Worm (Caenorhabditis elegans) whole organism, L1 larva: ENCODE measurements around the gene F01D5.2.
A peak's percentile ranks its signal among the peaks of the same experiment; 100 is the strongest.

Experiments used
- C04F5.9 ChIP-seq: sonication (generic microtip); optimal IDR thresholded peaks from 2 replicates; lab custom pipeline; 2016; ENCODE audit warnings: missing genetic modification characterization, missing compliant biosample characterization
- C34B4.2 ChIP-seq: sonication (generic microtip); optimal IDR thresholded peaks from 2 replicates; lab custom pipeline; 2017; ENCODE audit warnings: mild to moderate bottlenecking, missing genetic modification characterization, missing compliant biosample characterization
- Y116A8C.19 ChIP-seq: sonication (generic microtip); optimal IDR thresholded peaks from 2 replicates; lab custom pipeline; 2016; ENCODE audit warnings: missing compliant biosample characterization, missing genetic modification characterization, borderline replicate concordance
- alr-1 ChIP-seq: fragments of 200-800 bp; sonication (Bioruptor generic); optimal IDR thresholded peaks from 2 replicates; lab custom pipeline; 2018; ENCODE audit warnings: borderline replicate concordance, mild to moderate bottlenecking, missing genetic modification characterization, missing compliant biosample characterization
- ama-1 ChIP-seq: fragments of 150-350 bp; optimal IDR thresholded peaks from 2 replicates; lab custom pipeline; 2014
- blmp-1 ChIP-seq: fragments of 150-350 bp; optimal IDR thresholded peaks from 2 replicates; lab custom pipeline; 2014; ENCODE audit warnings: missing biosample characterization, missing genetic modification characterization
- ceh-63 ChIP-seq: fragments of 200-800 bp; sonication (Bioruptor generic); optimal IDR thresholded peaks from 2 replicates; lab custom pipeline; 2018; ENCODE audit warnings: mild to moderate bottlenecking, missing genetic modification characterization, missing compliant biosample characterization
- ceh-8 ChIP-seq: fragments of 200-800 bp; sonication (Bioruptor generic); optimal IDR thresholded peaks from 2 replicates; lab custom pipeline; 2018; ENCODE audit warnings: mild to moderate bottlenecking, missing genetic modification characterization, moderate library complexity, missing compliant biosample characterization
- ceh-82 ChIP-seq, 3 experiments: fragments of 150-350 bp in 1 of 3; sonication (generic microtip) in 2 of 3; optimal IDR thresholded peaks; 2 replicates each; lab custom pipeline; 2014 to 2017; ENCODE audit warnings: missing biosample characterization in 3 of 3, missing genetic modification characterization in 3 of 3
- ceh-88 ChIP-seq: fragments of 200-800 bp; sonication (Bioruptor generic); IDR thresholded peaks from 2 replicates; pipeline ENCODE4 v1.3.6; 2022; ENCODE audit warnings: missing genetic modification characterization, missing compliant biosample characterization
- ceh-90 ChIP-seq: sonication (generic microtip); optimal IDR thresholded peaks from 2 replicates; lab custom pipeline; 2016; ENCODE audit warnings: missing genetic modification characterization, missing compliant biosample characterization
- dpl-1 ChIP-seq, 3 experiments: fragments of 150-350 bp in 2 of 3; sonication (generic microtip) in 1 of 3; optimal IDR thresholded peaks; 2 replicates each; lab custom pipeline; 2014 to 2017; ENCODE audit warnings: missing biosample characterization in 3 of 3, missing genetic modification characterization in 3 of 3, missing genetic modification reagents in 3 of 3
- efl-1 ChIP-seq, 4 experiments: fragments of 150-350 bp; optimal IDR thresholded peaks in 3 of 4; peaks in 1 of 4; 1 replicate in 1 of 4; 2 replicates in 3 of 4; lab custom pipeline; 2014; ENCODE audit warnings: missing biosample characterization in 2 of 4, missing genetic modification characterization in 2 of 4, missing genetic modification reagents in 2 of 4
- efl-3 ChIP-seq: fragments of 200-800 bp; sonication (Bioruptor generic); optimal IDR thresholded peaks from 2 replicates; lab custom pipeline; 2018; ENCODE audit warnings: mild to moderate bottlenecking, missing genetic modification characterization, missing compliant biosample characterization
- egl-13 ChIP-seq: sonication (generic microtip); optimal IDR thresholded peaks from 2 replicates; lab custom pipeline; 2016; ENCODE audit warnings: missing genotype, missing genetic modification reagents, missing genetic modification characterization, missing compliant biosample characterization
- elt-2 ChIP-seq: sonication (generic microtip); optimal IDR thresholded peaks from 2 replicates; lab custom pipeline; 2016; ENCODE audit warnings: missing genetic modification characterization, mild to moderate bottlenecking, inconsistent platforms, missing compliant biosample characterization, missing genetic modification reagents
- elt-3 ChIP-seq, 6 experiments: fragments of 150-350 bp in 1 of 6; sonication (generic microtip); optimal IDR thresholded peaks; 2 replicates each; lab custom pipeline; 2017 to 2018; ENCODE audit warnings: missing biosample characterization in 6 of 6, missing genetic modification characterization in 6 of 6, inconsistent platforms in 1 of 6
- fkh-4 ChIP-seq: sonication (generic microtip); optimal IDR thresholded peaks from 2 replicates; lab custom pipeline; 2016; ENCODE audit warnings: missing compliant biosample characterization, missing genetic modification characterization, borderline replicate concordance
- hlh-4 ChIP-seq: sonication (generic microtip); optimal IDR thresholded peaks from 2 replicates; lab custom pipeline; 2016; ENCODE audit warnings: mild to moderate bottlenecking, missing genetic modification characterization, missing compliant biosample characterization
- hpl-2 ChIP-seq: fragments of 150-350 bp; optimal IDR thresholded peaks from 2 replicates; lab custom pipeline; 2014; ENCODE audit warnings: missing biosample characterization, missing genetic modification reagents, missing genetic modification characterization
- irx-1 ChIP-seq: sonication (generic microtip); optimal IDR thresholded peaks from 2 replicates; lab custom pipeline; 2016; ENCODE audit warnings: missing genetic modification characterization, missing compliant biosample characterization
- lin-13 ChIP-seq: fragments of 150-350 bp; optimal IDR thresholded peaks from 2 replicates; lab custom pipeline; 2014; ENCODE audit warnings: missing biosample characterization, missing genetic modification reagents, missing genetic modification characterization
- lin-14 ChIP-seq: fragments of 200-800 bp; sonication (Bioruptor generic); optimal IDR thresholded peaks from 2 replicates; lab custom pipeline; 2018; ENCODE audit warnings: mild to moderate bottlenecking, missing genetic modification characterization, moderate library complexity, missing compliant biosample characterization
- lin-35 ChIP-seq, 2 experiments: fragments of 150-350 bp; optimal IDR thresholded peaks; 2 replicates each; lab custom pipeline; 2014; ENCODE audit warnings: missing biosample characterization in 2 of 2, missing genetic modification characterization in 2 of 2, missing genetic modification reagents in 2 of 2
- lsy-2 ChIP-seq, 2 experiments: fragments of 150-350 bp; optimal IDR thresholded peaks; 2 replicates each; lab custom pipeline; 2014; ENCODE audit warnings: missing biosample characterization in 2 of 2, missing genetic modification characterization in 2 of 2
- mdl-1 ChIP-seq, 2 experiments: fragments of 150-350 bp; optimal IDR thresholded peaks; 2 replicates each; lab custom pipeline; 2014 to 2017; ENCODE audit warnings: missing biosample characterization in 2 of 2, missing genetic modification characterization in 2 of 2, inconsistent platforms in 1 of 2
- nhr-20 ChIP-seq: sonication (generic microtip); optimal IDR thresholded peaks from 2 replicates; lab custom pipeline; 2016; ENCODE audit warnings: mild to moderate bottlenecking, missing genetic modification characterization, missing compliant biosample characterization
- nhr-237 ChIP-seq: fragments of 150-350 bp; optimal IDR thresholded peaks from 2 replicates; lab custom pipeline; 2014; ENCODE audit warnings: missing biosample characterization, missing genetic modification characterization
- nhr-28 ChIP-seq: fragments of 150-350 bp; optimal IDR thresholded peaks from 2 replicates; lab custom pipeline; 2014; ENCODE audit warnings: missing biosample characterization, missing genetic modification characterization
- nhr-47 ChIP-seq: sonication (generic microtip); optimal IDR thresholded peaks from 2 replicates; lab custom pipeline; 2016; ENCODE audit warnings: mild to moderate bottlenecking, missing genetic modification characterization, moderate library complexity, missing compliant biosample characterization
- nhr-76 ChIP-seq: sonication (generic microtip); optimal IDR thresholded peaks from 2 replicates; lab custom pipeline; 2017; ENCODE audit warnings: missing biosample characterization, missing genetic modification characterization
- nhr-84 ChIP-seq: sonication (generic microtip); optimal IDR thresholded peaks from 2 replicates; lab custom pipeline; 2017; ENCODE audit warnings: missing biosample characterization, missing genetic modification characterization
- nhr-85 ChIP-seq: sonication (generic microtip); peaks from one replicate; lab custom pipeline; 2016; ENCODE audit warnings: missing genetic modification characterization, inconsistent platforms, missing compliant biosample characterization
- pax-3 ChIP-seq: fragments of 200-800 bp; sonication (Bioruptor generic); optimal IDR thresholded peaks from 2 replicates; lab custom pipeline; 2018; ENCODE audit warnings: mild to moderate bottlenecking, missing genetic modification characterization, moderate library complexity, missing compliant biosample characterization
- pqm-1 ChIP-seq: sonication (generic microtip); optimal IDR thresholded peaks from 3 replicates; lab custom pipeline; 2017; ENCODE audit warnings: missing biosample characterization, missing genetic modification characterization
- snu-23 ChIP-seq: sonication (generic microtip); optimal IDR thresholded peaks from 2 replicates; lab custom pipeline; 2016; ENCODE audit warnings: missing genetic modification characterization, missing compliant biosample characterization
- swsn-7 ChIP-seq: sonication (generic microtip); optimal IDR thresholded peaks from 2 replicates; lab custom pipeline; 2016; ENCODE audit warnings: missing genetic modification characterization, missing compliant biosample characterization
- tbx-2 ChIP-seq: sonication (generic microtip); optimal IDR thresholded peaks from 2 replicates; lab custom pipeline; 2016; ENCODE audit warnings: missing genetic modification characterization, missing compliant biosample characterization
- tlp-1 ChIP-seq: fragments of 150-350 bp; optimal IDR thresholded peaks from 2 replicates; lab custom pipeline; 2014; ENCODE audit warnings: missing biosample characterization, missing genetic modification characterization
- unc-86 ChIP-seq: sonication (generic microtip); optimal IDR thresholded peaks from 2 replicates; lab custom pipeline; 2016; ENCODE audit warnings: missing genetic modification characterization, missing compliant biosample characterization
- unc-98 ChIP-seq: fragments of 200-800 bp; sonication (Bioruptor generic); IDR thresholded peaks from 2 replicates; pipeline ENCODE4 v1.3.6; 2022; ENCODE audit warnings: missing genetic modification characterization, missing compliant biosample characterization
- vab-15 ChIP-seq: sonication (generic microtip); optimal IDR thresholded peaks from 2 replicates; lab custom pipeline; 2017; ENCODE audit warnings: missing genotype, mild to moderate bottlenecking, missing genetic modification characterization, missing compliant biosample characterization
- zag-1 ChIP-seq: fragments of 150-350 bp; optimal IDR thresholded peaks from 2 replicates; lab custom pipeline; 2014; ENCODE audit warnings: missing biosample characterization, missing genetic modification characterization
- ztf-4 ChIP-seq: fragments of 150-350 bp; optimal IDR thresholded peaks from 2 replicates; lab custom pipeline; 2014; ENCODE audit warnings: missing biosample characterization, missing genetic modification characterization

Gene F01D5.2

DNA sequence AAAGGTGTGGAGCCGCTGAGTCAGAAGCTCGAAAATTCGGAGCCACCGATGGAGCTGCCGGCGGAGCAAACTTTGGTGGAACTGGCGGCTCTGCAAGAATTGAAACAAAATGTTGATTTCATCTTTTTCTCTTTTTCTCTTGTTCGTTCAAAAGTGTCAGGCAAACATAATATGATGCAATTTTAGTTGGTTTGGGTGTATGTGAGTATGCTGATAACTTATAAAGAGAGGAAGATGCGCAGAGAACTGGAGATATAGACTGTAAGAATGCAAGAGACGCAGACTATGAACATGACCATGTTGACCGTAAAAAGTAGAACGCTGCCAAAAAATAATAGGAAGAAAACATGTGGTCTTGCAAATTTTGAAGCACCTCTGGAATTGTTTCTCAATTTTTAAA is 44.8 kb downstream of the F01D5.2 start (continued):
- TF ChIP-seq swsn-7 (tag; lab: Kevin White, UChicago) (no peak), efl-1 (optimal IDR thresholded peaks at IDR 0.05; lab: Kevin White, UChicago) (peak; percentile 25 to 28), efl-1 (GFP tag; optimal IDR thresholded peaks at IDR 0.05 in 1 of 2; lab: Kevin White, UChicago) (peak in 1 of 2 experiments; percentile 74), nhr-28 (no peak), snu-23 (GFP tag; lab: Kevin White, UChicago) (peak; percentile 38), ceh-82 (tag; optimal IDR thresholded peaks at IDR 0.05; lab: Kevin White, UChicago) (no peak), elt-3 (tag; optimal IDR thresholded peaks at IDR 0.05; lab: Kevin White, UChicago) (peak in 1 of 6 experiments; percentile 39), lin-35 (GFP tag; optimal IDR thresholded peaks at IDR 0.05; lab: Kevin White, UChicago) (peak in 1 of 2 experiments; percentile 44), dpl-1 (GFP tag; optimal IDR thresholded peaks at IDR 0.05; lab: Kevin White, UChicago) (peak in 1 of 3 experiments; percentile 28), lin-13 (GFP tag; lab: Kevin White, UChicago) (no peak), ceh-63 (GFP tag; lab: Kevin White, UChicago) (no peak), lsy-2 (tag; optimal IDR thresholded peaks at IDR 0.05; lab: Kevin White, UChicago) (peak; percentile 16 to 38), Y116A8C.19 (no peak), nhr-84 (tag; lab: Kevin White, UChicago) (no peak), fkh-4 (tag; lab: Kevin White, UChicago) (no peak), vab-15 (tag; lab: Kevin White, UChicago) (no peak), C34B4.2 (no peak), unc-98 (GFP tag; lab: Robert Waterston, UW) (no peak), nhr-20 (peak; percentile 61), ceh-88 (no peak), ama-1 (lab: Kevin White, UChicago) (no peak), pax-3 (no peak), ceh-90 (tag; lab: Kevin White, UChicago) (no peak), ztf-4 (no peak), nhr-237 (no peak), blmp-1 (tag; lab: Kevin White, UChicago) (peak; percentile 3), tbx-2 (tag; lab: Kevin White, UChicago) (peak; percentile 1), nhr-47 (tag; lab: Kevin White, UChicago) (no peak), C04F5.9 (tag; lab: Kevin White, UChicago) (no peak), mdl-1 (tag; optimal IDR thresholded peaks at IDR 0.05; lab: Kevin White, UChicago) (peak in 1 of 2 experiments; percentile 5), elt-2 (tag; lab: Kevin White, UChicago) (peak; percentile 86), pqm-1 (tag; lab: Kevin White, UChicago) (no peak), egl-13 (tag; lab: Kevin White, UChicago) (no peak), unc-86 (tag; lab: Kevin White, UChicago) (no peak), irx-1 (tag; lab: Kevin White, UChicago) (no peak), lin-14 (GFP tag; lab: Kevin White, UChicago) (peak; percentile 83), hpl-2 (GFP tag; lab: Kevin White, UChicago) (no peak), nhr-76 (no peak), ceh-8 (no peak), tlp-1 (tag; lab: Kevin White, UChicago) (no peak), zag-1 (tag; lab: Kevin White, UChicago) (no peak), hlh-4 (tag; lab: Kevin White, UChicago) (no peak), efl-3 (GFP tag; lab: Kevin White, UChicago) (no peak), nhr-85 (peak; percentile 25)

DNA sequence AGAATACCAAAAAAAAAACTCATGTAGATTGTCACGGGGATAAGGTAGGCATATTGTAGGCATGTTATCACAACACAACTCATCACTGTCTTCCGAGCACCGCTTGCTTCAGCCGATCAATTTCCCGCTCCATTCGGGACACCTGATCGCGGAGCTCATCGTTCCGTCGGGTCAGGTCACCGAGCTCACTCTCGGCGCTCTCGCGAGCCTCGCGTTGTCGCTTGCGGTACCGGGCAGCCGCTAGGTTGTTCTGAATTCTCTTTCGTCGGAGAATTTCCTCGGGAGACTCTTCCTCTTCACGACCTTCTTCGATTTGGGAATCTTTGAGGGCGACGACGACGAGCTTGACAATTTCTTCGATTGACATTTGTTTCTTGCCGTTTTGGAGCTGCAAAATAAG is 46.9 kb downstream of the F01D5.2 start:
- TF ChIP-seq alr-1 = no peak
